Fruit fly (Drosophila melanogaster) whole organism, embryonic: ENCODE data around the gene Hel25E.

Experiments used
- Blimp-1 ChIP-seq: fragments of 200-800 bp; sonication (Bioruptor generic); optimal IDR thresholded peaks from 3 replicates; lab custom pipeline; 2018; ENCODE audit warnings: missing biosample characterization, missing genetic modification characterization, mild to moderate bottlenecking, moderate library complexity, missing genetic modification reagents
- CG12104 ChIP-seq: fragments of 200-800 bp; sonication (Bioruptor generic); optimal IDR thresholded peaks from 3 replicates; lab custom pipeline; 2016; ENCODE audit warnings: missing biosample characterization, missing genetic modification characterization
- CG12659 ChIP-seq: fragments of 200-800 bp; sonication (Bioruptor generic); optimal IDR thresholded peaks from 3 replicates; lab custom pipeline; 2017; ENCODE audit warnings: mild to moderate bottlenecking, missing biosample characterization, missing genetic modification reagents, missing genetic modification characterization
- CG14710 ChIP-seq: fragments of 200-800 bp; sonication (Bioruptor generic); optimal IDR thresholded peaks from 3 replicates; lab custom pipeline; 2019; ENCODE audit warnings: missing biosample characterization, mild to moderate bottlenecking, missing genetic modification characterization, moderate library complexity
- CG15269 ChIP-seq: fragments of 200-800 bp; sonication (Bioruptor generic); optimal IDR thresholded peaks from 2 replicates; lab custom pipeline; 2018; ENCODE audit warnings: missing biosample characterization, mild to moderate bottlenecking, missing genetic modification characterization, moderate library complexity
- CG1603 ChIP-seq: fragments of 200-800 bp; sonication (Bioruptor generic); optimal IDR thresholded peaks from 2 replicates; lab custom pipeline; 2019; ENCODE audit warnings: missing biosample characterization, mild to moderate bottlenecking, missing genetic modification characterization, moderate library complexity
- CG1647 ChIP-seq: fragments of 200-800 bp; sonication (Bioruptor generic); optimal IDR thresholded peaks from 3 replicates; lab custom pipeline; 2016; ENCODE audit warnings: missing biosample characterization, missing genetic modification characterization
- CG1792 ChIP-seq: fragments of 200-800 bp; sonication (Bioruptor generic); optimal IDR thresholded peaks from 2 replicates; lab custom pipeline; 2016; ENCODE audit warnings: missing biosample characterization, missing genetic modification characterization
- CG30431 ChIP-seq: fragments of 200-800 bp; sonication (Bioruptor generic); optimal IDR thresholded peaks from 2 replicates; lab custom pipeline; 2017; ENCODE audit warnings: missing biosample characterization, missing genetic modification characterization
- CG3995 ChIP-seq: fragments of 200-800 bp; sonication (Bioruptor generic); optimal IDR thresholded peaks from 3 replicates; lab custom pipeline; 2016; ENCODE audit warnings: missing biosample characterization, missing genetic modification characterization
- CG4328 ChIP-seq: fragments of 200-800 bp; sonication (Bioruptor generic); optimal IDR thresholded peaks from 3 replicates; lab custom pipeline; 2017; ENCODE audit warnings: missing biosample characterization, missing genetic modification reagents, missing genetic modification characterization
- CG43689 ChIP-seq: fragments of 200-800 bp; sonication (Bioruptor generic); IDR thresholded peaks from 2 replicates; pipeline ENCODE4 v1.3.6; 2022; ENCODE audit warnings: missing biosample characterization, missing genetic modification characterization
- CG4617 ChIP-seq: fragments of 200-800 bp; sonication (Bioruptor generic); optimal IDR thresholded peaks from 3 replicates; lab custom pipeline; 2016; ENCODE audit warnings: missing biosample characterization, missing genetic modification characterization, borderline replicate concordance
- CG4730 ChIP-seq: fragments of 200-800 bp; sonication (Bioruptor generic); IDR thresholded peaks from 2 replicates; pipeline ENCODE4 v1.3.6; 2022; ENCODE audit warnings: missing biosample characterization, missing genetic modification characterization
- CG4820 ChIP-seq: fragments of 200-800 bp; sonication (Bioruptor generic); optimal IDR thresholded peaks from 3 replicates; lab custom pipeline; 2016; ENCODE audit warnings: missing biosample characterization, missing genetic modification characterization
- CG7963 ChIP-seq: fragments of 200-800 bp; sonication (Bioruptor generic); IDR thresholded peaks from 3 replicates; pipeline ENCODE4 v1.3.6; 2022; ENCODE audit warnings: missing biosample characterization, missing genetic modification characterization; ENCODE audit not compliant: partially characterized antibody
- CrebB ChIP-seq: fragments of 200-800 bp; sonication (Bioruptor generic); optimal IDR thresholded peaks from 3 replicates; lab custom pipeline; 2018; ENCODE audit warnings: missing biosample characterization, mild to moderate bottlenecking, missing genetic modification characterization
- Dad ChIP-seq: fragments of 200-800 bp; sonication (Bioruptor generic); optimal IDR thresholded peaks from 3 replicates; lab custom pipeline; 2016; ENCODE audit warnings: missing biosample characterization, missing genetic modification characterization
- Dek ChIP-seq: fragments of 200-800 bp; sonication (Bioruptor generic); optimal IDR thresholded peaks from 3 replicates; lab custom pipeline; 2019; ENCODE audit warnings: missing biosample characterization, mild to moderate bottlenecking, missing genetic modification characterization, moderate library complexity
- Ets97D ChIP-seq: fragments of 200-800 bp; sonication (Bioruptor generic); optimal IDR thresholded peaks from 3 replicates; lab custom pipeline; 2016; ENCODE audit warnings: missing biosample characterization, missing genetic modification characterization
- Fer2 ChIP-seq: fragments of 200-800 bp; sonication (Bioruptor generic); optimal IDR thresholded peaks from 2 replicates; lab custom pipeline; 2018; ENCODE audit warnings: missing biosample characterization, mild to moderate bottlenecking, missing genetic modification characterization, moderate library complexity
- Gsc ChIP-seq: fragments of 200-800 bp; sonication (Bioruptor generic); IDR thresholded peaks from 2 replicates; pipeline ENCODE4 v1.3.6; 2022; ENCODE audit warnings: missing biosample characterization, missing genetic modification characterization
- H2.0 ChIP-seq: fragments of 200-800 bp; sonication (Bioruptor generic); IDR thresholded peaks from 2 replicates; pipeline ENCODE4 v1.3.6; 2022; ENCODE audit warnings: missing biosample characterization, missing genetic modification characterization
- HmgD ChIP-seq: fragments of 200-800 bp; sonication (Bioruptor generic); optimal IDR thresholded peaks from 3 replicates; lab custom pipeline; 2016; ENCODE audit warnings: missing biosample characterization, missing genetic modification characterization
- Lim3 ChIP-seq: fragments of 200-800 bp; sonication (Bioruptor generic); IDR thresholded peaks from 2 replicates; pipeline ENCODE4 v1.3.6; 2022; ENCODE audit warnings: missing biosample characterization, missing genetic modification characterization
- MTF-1 ChIP-seq: fragments of 200-800 bp; sonication (Bioruptor generic); optimal IDR thresholded peaks from 2 replicates; lab custom pipeline; 2018; ENCODE audit warnings: missing biosample characterization, mild to moderate bottlenecking, missing genetic modification characterization, borderline replicate concordance
- Optix ChIP-seq: fragments of 200-800 bp; sonication (Bioruptor generic); IDR thresholded peaks from 3 replicates; pipeline ENCODE4 v1.3.6; 2022; ENCODE audit warnings: missing biosample characterization, missing genetic modification characterization
- Ravus ChIP-seq: fragments of 200-800 bp; sonication (Bioruptor generic); IDR thresholded peaks from 2 replicates; pipeline ENCODE4 v1.3.6; 2022; ENCODE audit warnings: missing biosample characterization, missing genetic modification characterization
- Sin3A ChIP-seq: fragments of >200 bp; optimal IDR thresholded peaks from 2 replicates; lab custom pipeline; 2018
- Sry-β ChIP-seq: fragments of 200-800 bp; sonication (Bioruptor generic); optimal IDR thresholded peaks from 2 replicates; lab custom pipeline; 2018; ENCODE audit warnings: missing biosample characterization, mild to moderate bottlenecking, missing genetic modification characterization, moderate library complexity
- Ssrp ChIP-seq: fragments of 200-800 bp; sonication (Bioruptor generic); optimal IDR thresholded peaks from 2 replicates; lab custom pipeline; 2018; ENCODE audit warnings: missing biosample characterization, mild to moderate bottlenecking, missing genetic modification characterization, moderate library complexity
- Xrp1 ChIP-seq: fragments of 200-800 bp; sonication (Bioruptor generic); IDR thresholded peaks from 2 replicates; pipeline ENCODE4 v1.3.6; 2022; ENCODE audit warnings: missing biosample characterization, missing genetic modification characterization
- chif ChIP-seq, 2 experiments: fragments of 200-800 bp; sonication (Bioruptor generic); optimal IDR thresholded peaks; 3 replicates each; lab custom pipeline; 2016; ENCODE audit warnings: missing biosample characterization in 2 of 2, missing genetic modification characterization in 2 of 2
- chinmo ChIP-seq: fragments of 200-800 bp; sonication (Bioruptor generic); IDR thresholded peaks from 4 replicates; pipeline ENCODE4 v1.3.6; 2022; ENCODE audit warnings: missing biosample characterization, missing genetic modification characterization; ENCODE audit not compliant: partially characterized antibody
- eyg ChIP-seq: fragments of 200-800 bp; sonication (Bioruptor generic); optimal IDR thresholded peaks from 3 replicates; lab custom pipeline; 2016; ENCODE audit warnings: missing biosample characterization, missing genetic modification characterization
- ham ChIP-seq: fragments of 200-800 bp; sonication (Bioruptor generic); IDR thresholded peaks from 2 replicates; pipeline ENCODE4 v1.3.6; 2022; ENCODE audit warnings: missing biosample characterization, missing genetic modification characterization
- ind ChIP-seq: fragments of 200-800 bp; sonication (Bioruptor generic); optimal IDR thresholded peaks from 3 replicates; lab custom pipeline; 2016; ENCODE audit warnings: missing biosample characterization, missing genetic modification characterization
- nau ChIP-seq: fragments of 200-800 bp; sonication (Bioruptor generic); optimal IDR thresholded peaks from 3 replicates; lab custom pipeline; 2017; ENCODE audit warnings: missing biosample characterization, mild to moderate bottlenecking, missing genetic modification characterization, missing genetic modification reagents
- odd ChIP-seq: fragments of 200-800 bp; sonication (Bioruptor generic); optimal IDR thresholded peaks from 2 replicates; lab custom pipeline; 2017; ENCODE audit warnings: missing biosample characterization, mild to moderate bottlenecking, missing genetic modification characterization
- pho ChIP-seq: fragments of 200-800 bp; sonication (Bioruptor generic); optimal IDR thresholded peaks from 2 replicates; lab custom pipeline; 2016; ENCODE audit warnings: missing biosample characterization, missing genetic modification characterization
- pum ChIP-seq: fragments of 200-800 bp; sonication (Bioruptor generic); optimal IDR thresholded peaks from 2 replicates; lab custom pipeline; 2016; ENCODE audit warnings: missing biosample characterization, missing genetic modification characterization
- run ChIP-seq: fragments of 200-800 bp; sonication (Bioruptor generic); optimal IDR thresholded peaks from 3 replicates; lab custom pipeline; 2018; ENCODE audit warnings: missing biosample characterization, mild to moderate bottlenecking, missing genetic modification characterization
- sens-2 ChIP-seq: fragments of 200-800 bp; sonication (Bioruptor generic); IDR thresholded peaks from 2 replicates; pipeline ENCODE4 v1.3.6; 2022; ENCODE audit warnings: missing biosample characterization, missing genetic modification characterization
- seq ChIP-seq: fragments of 200-800 bp; sonication (Bioruptor generic); IDR thresholded peaks from 2 replicates; pipeline ENCODE4 v1.3.6; 2022; ENCODE audit warnings: missing biosample characterization, missing genetic modification characterization
- sisA ChIP-seq: fragments of 200-800 bp; sonication (Bioruptor generic); IDR thresholded peaks from 2 replicates; pipeline ENCODE4 v1.3.6; 2022; ENCODE audit warnings: missing biosample characterization, missing genetic modification characterization
- tgo ChIP-seq: fragments of 200-800 bp; sonication (Bioruptor generic); IDR thresholded peaks from 3 replicates; pipeline ENCODE4 v1.3.6; 2022; ENCODE audit warnings: missing biosample characterization, missing genetic modification characterization
- vnd ChIP-seq: fragments of 200-800 bp; sonication (Bioruptor generic); IDR thresholded peaks from 3 replicates; pipeline ENCODE4 v1.3.6; 2022; ENCODE audit warnings: missing biosample characterization, missing genetic modification characterization; ENCODE audit not compliant: partially characterized antibody
- wor ChIP-seq: fragments of 200-800 bp; sonication (Bioruptor generic); IDR thresholded peaks from 2 replicates; pipeline ENCODE4 v1.3.6; 2022; ENCODE audit warnings: missing biosample characterization, missing genetic modification characterization
- yki ChIP-seq: fragments of >200 bp; optimal IDR thresholded peaks from 3 replicates; lab custom pipeline; 2018
- zfh1 ChIP-seq: fragments of 200-800 bp; sonication (Bioruptor generic); IDR thresholded peaks from 3 replicates; pipeline ENCODE4 v1.3.6; 2022; ENCODE audit warnings: missing biosample characterization, missing genetic modification characterization

Hel25E gene

dm6 chr2L:5523848-5524473 lies 18.2 kb downstream of the Hel25E start, which contains the start of the genes Vps52 and Elp4 (continued):
- peak; percentile 34; the same call in 1 of the 2 replicates for TF ChIP-seq sisA (GFP tag; lab: Robert Waterston, UW)
- peak; percentile 99 for TF ChIP-seq CG14710 (tag; lab: Kevin White, UChicago)
- TF ChIP-seq CG30431, result peak; percentile 21
- no peak for TF ChIP-seq nau (GFP tag; lab: Kevin White, UChicago)
- TF ChIP-seq Gsc (GFP tag; lab: Robert Waterston, UW), result no peak
- TF ChIP-seq CG4730 (GFP tag; lab: Robert Waterston, UW), result peak; percentile 60
- peak; percentile 80 for TF ChIP-seq CG15269 (tag; lab: Kevin White, UChicago)
- peak; percentile 76 for TF ChIP-seq CG4328 (GFP tag; lab: Kevin White, UChicago)
- peak; percentile 51; the same call in 1 of the 2 replicates for TF ChIP-seq seq (GFP tag; lab: Robert Waterston, UW)
- peak; percentile 8 for TF ChIP-seq CG1792 (GFP tag; lab: Kevin White, UChicago)
- TF ChIP-seq CG12659 (GFP tag; lab: Kevin White, UChicago), result peak; percentile 89
- TF ChIP-seq Sin3A (lab: Kevin White, UChicago), result peak; percentile 3
- TF ChIP-seq vnd (GFP tag; lab: Robert Waterston, UW), result peak; percentile 78
- peak; percentile 71 for TF ChIP-seq Fer2 (tag; lab: Kevin White, UChicago)
- no peak for TF ChIP-seq CG43689 (GFP tag; lab: Robert Waterston, UW)
- peak; percentile 79 for TF ChIP-seq tgo (GFP tag; lab: Robert Waterston, UW)
- peak; percentile 71 for TF ChIP-seq CG7963 (GFP tag; lab: Robert Waterston, UW)
- peak; percentile 89 for TF ChIP-seq CG12104 (GFP tag; lab: Kevin White, UChicago)
- TF ChIP-seq Optix, result no peak
- TF ChIP-seq pum (GFP tag; lab: Kevin White, UChicago), result peak; percentile 36
- TF ChIP-seq CG3995 (GFP tag; lab: Kevin White, UChicago), result peak; percentile 19
- peak; percentile 45 for TF ChIP-seq Ets97D (GFP tag; lab: Kevin White, UChicago)
- TF ChIP-seq CG1647 (GFP tag; lab: Kevin White, UChicago), result peak; percentile 45
- peak; percentile 78 for TF ChIP-seq ind (GFP tag; lab: Kevin White, UChicago)
- TF ChIP-seq chinmo, result 0 out of 4 replicates have a peak, but pooled peaks have one; percentile 55
- TF ChIP-seq sens-2 (GFP tag; lab: Robert Waterston, UW), result no peak
- no peak for TF ChIP-seq CrebB
- no peak for TF ChIP-seq odd
- TF ChIP-seq run, result no peak
- TF ChIP-seq Blimp-1 (GFP tag; lab: Kevin White, UChicago), result peak; percentile 75
- peak; percentile 43 to 57 for TF ChIP-seq chif (GFP tag; optimal IDR thresholded peaks at IDR 0.05; lab: Kevin White, UChicago)
- TF ChIP-seq pho, result peak; percentile 75
- TF ChIP-seq Xrp1 (GFP tag; lab: Robert Waterston, UW), result peak; percentile 74
- no peak for TF ChIP-seq MTF-1 (GFP tag; lab: Kevin White, UChicago)
- no peak for TF ChIP-seq Lim3 (GFP tag; lab: Robert Waterston, UW)
- TF ChIP-seq CG4617 (GFP tag; lab: Kevin White, UChicago), result peak; percentile 24
- peak; percentile 64 for TF ChIP-seq zfh1 (GFP tag; lab: Robert Waterston, UW)
- TF ChIP-seq eyg (GFP tag; lab: Kevin White, UChicago), result no peak
- no peak for TF ChIP-seq HmgD (GFP tag; lab: Kevin White, UChicago)
- TF ChIP-seq ham (GFP tag; lab: Robert Waterston, UW), result no peak
- peak; percentile 54 for TF ChIP-seq CG4820 (GFP tag; lab: Kevin White, UChicago)
- no peak; the same call in 1 of the 2 replicates for TF ChIP-seq Ravus (GFP tag; lab: Robert Waterston, UW)
- no peak for TF ChIP-seq yki (lab: Kevin White, UChicago)
- TF ChIP-seq Ssrp (tag; lab: Kevin White, UChicago), result peak; percentile 81
- TF ChIP-seq Dek, result peak; percentile 83
- peak; percentile 79 for TF ChIP-seq Sry-β (GFP tag; lab: Kevin White, UChicago)
- TF ChIP-seq H2.0 (GFP tag; lab: Robert Waterston, UW), result peak; percentile 53
- peak; percentile 10 for TF ChIP-seq Dad (GFP tag; lab: Kevin White, UChicago)
- no peak; the same call in 1 of the 2 replicates for TF ChIP-seq wor
- TF ChIP-seq CG1603 (tag; lab: Kevin White, UChicago), result peak; percentile 58
